Fruit fly (Drosophila melanogaster) whole organism, larva: ENCODE measurements around the gene CG3987.

Experiments used
- noc ChIP-seq: fragments of 200-800 bp; sonication (Bioruptor generic); optimal IDR thresholded peaks from 3 replicates; lab custom pipeline; 2019; ENCODE audit warnings: missing biosample characterization, mild to moderate bottlenecking, missing genetic modification characterization, moderate library complexity

Gene CG3987

dm6 chr3R:15123036-15123715 lies 16.6 kb upstream of the CG3987 start:
- no peak for TF ChIP-seq noc

DNA sequence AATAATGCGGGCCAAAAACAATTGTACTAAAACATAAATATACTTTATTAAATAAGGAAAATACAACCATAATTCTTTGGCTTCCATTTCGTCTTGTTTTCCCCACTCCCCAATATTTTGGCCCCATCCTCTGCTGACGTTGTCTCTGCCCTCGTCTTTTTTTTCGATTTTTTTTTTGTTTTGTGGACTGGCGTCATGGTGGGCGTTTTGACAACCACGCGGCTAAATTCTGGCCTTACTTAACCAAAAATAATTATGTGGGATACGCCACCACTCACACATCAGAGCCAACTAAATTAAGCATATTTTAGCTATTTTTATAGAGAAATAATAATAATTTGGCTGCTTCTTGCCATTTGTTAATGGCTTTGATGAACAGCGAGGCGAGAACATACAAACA lies 15.2 kb upstream of the CG3987 start:
- TF ChIP-seq noc, result no peak

DNA sequence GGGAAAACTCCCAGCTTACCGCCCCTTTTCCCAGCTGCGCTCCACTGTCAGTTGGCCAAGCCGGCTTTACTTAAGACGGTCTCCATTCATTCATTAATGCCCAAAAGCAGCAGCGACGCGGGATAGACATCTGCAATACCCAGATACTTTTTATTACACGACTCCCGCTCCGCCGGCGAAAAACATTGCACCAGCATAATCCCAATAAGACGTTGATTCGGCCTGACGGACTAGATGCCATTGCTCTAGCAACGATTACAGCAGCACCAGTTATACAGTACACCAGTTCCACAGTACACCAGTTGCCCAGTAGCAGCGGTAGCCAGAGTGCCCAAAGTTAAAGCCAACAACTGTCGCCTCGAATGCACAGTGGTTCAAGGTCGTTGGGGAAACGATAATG lies 14.0 kb upstream of the CG3987 start:
- TF ChIP-seq noc, result no peak

DNA sequence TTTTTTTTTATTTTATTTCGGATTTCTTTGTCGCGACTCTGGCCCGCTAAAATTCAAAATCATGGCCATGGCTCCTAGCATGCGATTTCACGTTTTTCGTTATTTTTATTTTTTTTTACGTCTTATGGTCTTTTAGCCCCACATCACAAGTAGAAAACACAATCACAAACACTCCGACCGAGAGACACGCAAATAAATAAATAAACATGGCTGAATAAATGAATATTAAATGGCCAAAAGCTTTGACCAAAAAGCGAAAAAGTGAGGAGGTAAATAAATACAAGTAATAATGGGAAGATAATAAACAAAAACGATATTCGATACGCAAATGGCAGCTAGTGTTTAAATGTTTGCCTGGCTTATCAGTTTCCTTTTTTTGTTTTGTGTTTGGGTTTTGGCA lies 11.7 kb upstream of the CG3987 start:
- peak; percentile 25 for TF ChIP-seq noc

- TF ChIP-seq noc, result no peak
Measured at dm6 chr3R:15128646-15129429, 10.9 kb upstream of the CG3987 start.

dm6 chr3R:15129998-15130397 lies 9.8 kb upstream of the CG3987 start:
- no peak for TF ChIP-seq noc

- TF ChIP-seq noc, result no peak
Measured at dm6 chr3R:15130873-15131272, 8.9 kb upstream of the CG3987 start.

DNA sequence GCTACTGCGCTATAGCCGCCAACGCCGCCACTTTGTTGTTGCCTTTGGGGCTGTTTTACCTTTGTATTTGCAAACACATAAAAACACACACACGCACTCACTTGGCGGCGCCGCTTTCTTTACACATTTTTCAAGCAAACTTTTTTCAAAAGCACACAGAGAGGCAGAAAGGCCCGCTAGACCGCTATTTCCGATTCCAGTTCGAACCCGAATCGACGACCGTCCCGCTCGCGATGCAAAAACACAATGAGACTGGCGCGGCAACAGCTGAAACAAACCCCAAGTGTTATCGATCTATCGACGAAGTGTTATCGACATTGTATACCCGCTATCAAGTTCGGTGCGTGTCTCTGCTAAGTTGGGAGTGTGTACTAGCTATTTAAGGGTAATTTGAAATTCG lies 8.1 kb upstream of the CG3987 start, which contains the start of gene CG42788:
TSS of gene CG42788 (minus strand) at position 250 of the 400 bp plus-strand sequence.
- peak; percentile 70 for TF ChIP-seq noc

DNA sequence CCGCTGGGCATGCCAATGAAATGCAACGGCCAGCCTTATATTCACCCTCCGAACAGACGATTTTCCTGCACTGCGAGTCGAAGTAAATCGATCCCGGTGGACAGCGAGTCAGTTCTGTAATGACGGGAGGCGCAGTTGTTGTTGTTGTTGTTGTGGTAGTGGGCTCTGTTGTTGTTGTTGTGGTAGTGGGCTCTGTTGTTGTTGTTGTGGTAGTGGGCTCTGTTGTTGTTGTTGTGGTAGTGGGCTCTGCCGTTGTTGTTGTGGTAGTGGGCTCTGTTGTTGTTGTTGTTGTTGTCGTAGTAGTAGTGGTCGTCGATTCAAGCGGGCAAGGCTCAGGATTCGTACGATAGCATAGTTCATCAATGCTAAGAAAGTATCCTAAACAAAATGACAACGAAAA lies 3.7 kb upstream of the CG3987 start:
- no peak for TF ChIP-seq noc

- TF ChIP-seq noc, result peak; percentile 86
Measured at dm6 chr3R:15136846-15137245, 2.9 kb upstream of the CG3987 start, which contains the start of the genes CG6912 and CG3984. TSS of gene CG6912 (minus strand) at chr3R:15137004. TSS of gene CG3984 (plus strand) at chr3R:15137148.

dm6 chr3R:15138251-15138650 lies 1.5 kb upstream of the CG3987 start:
- TF ChIP-seq noc, result no peak

- peak; percentile 82 for TF ChIP-seq noc
Measured at dm6 chr3R:15139010-15139815, 545 bp upstream of the CG3987 start.

dm6 chr3R:15145491-15145890 lies 5.7 kb downstream of the CG3987 start:
- peak; percentile 72 for TF ChIP-seq noc

- TF ChIP-seq noc, result no peak
Measured at dm6 chr3R:15146408-15147037, 6.8 kb downstream of the CG3987 start.

- peak; percentile 42 for TF ChIP-seq noc
Measured at dm6 chr3R:15147038-15147744, 7.4 kb downstream of the CG3987 start, which contains the start of gene Glys. TSS of gene Glys (minus strand) at chr3R:15147531.
